Worm (Caenorhabditis elegans) whole organism, midembryonic: Measurements from ENCODE around the gene fbxa-12.

ENCODE experiments used
- T22C8.4 ChIP-seq: fragments of 200-800 bp; sonication (Bioruptor generic); IDR thresholded peaks from 2 replicates; pipeline ENCODE4 v1.3.6; 2022; ENCODE audit warnings: missing genetic modification characterization, missing compliant biosample characterization
- flt-1 ChIP-seq: fragments of 200-800 bp; sonication (Bioruptor generic); IDR thresholded peaks from 2 replicates; pipeline ENCODE4 v1.3.6; 2022; ENCODE audit warnings: missing genetic modification characterization, missing compliant biosample characterization
- klf-2 ChIP-seq: fragments of 200-800 bp; sonication (Bioruptor generic); conservative IDR thresholded peaks from 2 replicates; pipeline ENCODE4 v1.3.6; 2022; ENCODE audit warnings: missing genetic modification reagents, missing genetic modification characterization, missing compliant biosample characterization
- ztf-29 ChIP-seq: fragments of 200-800 bp; sonication (Bioruptor generic); IDR thresholded peaks from 2 replicates; pipeline ENCODE4 v1.3.6; 2022; ENCODE audit warnings: missing genetic modification reagents, missing genetic modification characterization, missing compliant biosample characterization

- TF ChIP-seq ztf-29 (no peak), flt-1 (GFP tag; lab: Robert Waterston, UW) (no peak), T22C8.4 (GFP tag; lab: Robert Waterston, UW) (no peak), klf-2 (GFP tag; lab: Robert Waterston, UW) (no peak)
These were observed 20.2 kb downstream of the fbxa-12 start, which contains the start of gene C39B5.10 for ce11 chrIII:2239587-2240144.
